Worm (Caenorhabditis elegans): ENCODE results near the gene xnd-1.

xnd-1 gene

ce11 chrIII:5568679-5569078 lies 35.6 kb upstream of the xnd-1 start, which contains the start of gene nspb-12:
Gene nspb-12 (minus strand): TSS chrIII:5568779.
- no peak for TF ChIP-seq efl-1 (GFP tag; optimal IDR thresholded peaks at IDR 0.05)
- TF ChIP-seq sea-2 (GFP tag; IDR thresholded peaks at IDR 0.05) = no peak
- no peak for TF ChIP-seq F39B2.1 (GFP tag; IDR thresholded peaks at IDR 0.05)
- no peak for TF ChIP-seq bed-2 (GFP tag; IDR thresholded peaks at IDR 0.05)
- TF ChIP-seq hmg-20 (GFP tag; IDR thresholded peaks at IDR 0.05) = no peak
- TF ChIP-seq sdz-38 (tag; optimal IDR thresholded peaks at IDR 0.05) = no peak
- no peak for TF ChIP-seq mcd-1 (GFP tag; IDR thresholded peaks at IDR 0.05)
- no peak for TF ChIP-seq ztf-26 (tag; optimal IDR thresholded peaks at IDR 0.05)
- no peak for TF ChIP-seq ceh-100 (GFP tag; IDR thresholded peaks at IDR 0.05)
- no peak for TF ChIP-seq attf-6 (GFP tag; IDR thresholded peaks at IDR 0.05)
- no peak for TF ChIP-seq ZK185.1 (tag; optimal IDR thresholded peaks at IDR 0.05; ENCODE audit: poor library complexity, severe bottlenecking)
- no peak for TF ChIP-seq B0019.2 (GFP tag; conservative IDR thresholded peaks at IDR 0.05)
- no peak for TF ChIP-seq mel-28 (tag; optimal IDR thresholded peaks at IDR 0.05; ENCODE audit: borderline replicate concordance)
- TF ChIP-seq Y79H2A.3 (GFP tag; conservative IDR thresholded peaks at IDR 0.05) = no peak
- no peak for TF ChIP-seq egrh-3 (GFP tag; IDR thresholded peaks at IDR 0.05)
- TF ChIP-seq aptf-2 (GFP tag; conservative IDR thresholded peaks at IDR 0.05) = no peak
- TF ChIP-seq sptf-2 (GFP tag; optimal IDR thresholded peaks at IDR 0.05) = no peak
- no peak for TF ChIP-seq ceh-79 (tag; optimal IDR thresholded peaks at IDR 0.05)
- no peak for TF ChIP-seq chd-7 (tag; optimal IDR thresholded peaks at IDR 0.05)
- no peak for TF ChIP-seq attf-3 (GFP tag; conservative IDR thresholded peaks at IDR 0.05)

- no peak for TF ChIP-seq K11D2.4 (GFP tag; IDR thresholded peaks at IDR 0.05)
- TF ChIP-seq ZK185.1 (tag; optimal IDR thresholded peaks at IDR 0.05; ENCODE audit: poor library complexity, severe bottlenecking) = no peak
- no peak for TF ChIP-seq C17E4.6 (GFP tag; IDR thresholded peaks at IDR 0.05)
- TF ChIP-seq atf-7 (tag; optimal IDR thresholded peaks at IDR 0.05) = no peak
- TF ChIP-seq sptf-2 (GFP tag; optimal IDR thresholded peaks at IDR 0.05) = no peak
- no peak for TF ChIP-seq ztf-28 (GFP tag; IDR thresholded peaks at IDR 0.05)
- TF ChIP-seq him-1 (tag; optimal IDR thresholded peaks at IDR 0.05) = no peak
- no peak for TF ChIP-seq lag-1 (GFP tag; IDR thresholded peaks at IDR 0.05)
- TF ChIP-seq hmg-20 (GFP tag; IDR thresholded peaks at IDR 0.05) = no peak
- TF ChIP-seq ceh-58 (GFP tag; IDR thresholded peaks at IDR 0.05) = no peak
- TF ChIP-seq madf-3 (GFP tag; IDR thresholded peaks at IDR 0.05) = no peak
- TF ChIP-seq tlf-1 (GFP tag; optimal IDR thresholded peaks at IDR 0.05) = no peak
- TF ChIP-seq let-607 (tag; optimal IDR thresholded peaks at IDR 0.05) = no peak
- TF ChIP-seq ceh-91 (GFP tag; IDR thresholded peaks at IDR 0.05) = no peak
- no peak for TF ChIP-seq fkh-3 (tag; optimal IDR thresholded peaks at IDR 0.05)
- TF ChIP-seq chd-7 (tag; optimal IDR thresholded peaks at IDR 0.05) = no peak
- no peak for TF ChIP-seq efl-1 (GFP tag; optimal IDR thresholded peaks at IDR 0.05)
- no peak for TF ChIP-seq repo-1 (tag; optimal IDR thresholded peaks at IDR 0.05)
- TF ChIP-seq nhr-90 (tag; optimal IDR thresholded peaks at IDR 0.05) = no peak
Measured at ce11 chrIII:5570814-5571443, 33.3 kb upstream of the xnd-1 start.

DNA sequence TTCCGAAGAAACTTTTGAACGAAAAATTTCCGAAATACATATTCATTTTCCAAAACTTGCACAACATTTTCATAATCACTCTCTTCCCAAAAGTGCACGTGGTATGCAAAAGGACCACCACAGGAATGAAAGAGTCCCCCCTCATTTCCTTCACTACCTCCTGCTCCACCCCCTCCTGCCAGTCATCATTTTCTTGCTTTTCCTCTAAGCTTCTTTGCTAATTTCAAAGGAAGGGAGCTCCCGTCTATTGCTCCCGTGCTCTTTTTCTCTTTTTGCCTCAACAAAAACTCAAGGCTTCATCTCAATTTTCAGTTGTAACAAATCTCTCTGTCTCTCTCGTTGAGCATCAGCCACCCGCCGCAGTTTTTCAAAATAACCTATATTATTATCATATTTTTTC lies 31.5 kb upstream of the xnd-1 start:
- no peak for TF ChIP-seq Y56A3A.18 (GFP tag; IDR thresholded peaks at IDR 0.05)
- TF ChIP-seq ztf-26 (tag; optimal IDR thresholded peaks at IDR 0.05) = no peak
- TF ChIP-seq F23B12.7 (tag; optimal IDR thresholded peaks at IDR 0.05; ENCODE audit: insufficient read depth) = no peak
- TF ChIP-seq ceh-40 (GFP tag; IDR thresholded peaks at IDR 0.05) = no peak
- TF ChIP-seq ceh-91 (GFP tag; IDR thresholded peaks at IDR 0.05) = no peak
- TF ChIP-seq B0336.3 (GFP tag; IDR thresholded peaks at IDR 0.05) = no peak
- no peak for TF ChIP-seq sdz-38 (tag; optimal IDR thresholded peaks at IDR 0.05)
- TF ChIP-seq ztf-3 (GFP tag; optimal IDR thresholded peaks at IDR 0.05) = no peak
- no peak for TF ChIP-seq hmg-1.2 (GFP tag; IDR thresholded peaks at IDR 0.05)
- TF ChIP-seq mel-28 (tag; optimal IDR thresholded peaks at IDR 0.05; ENCODE audit: borderline replicate concordance) = no peak
- no peak for TF ChIP-seq pbrm-1 (GFP tag; IDR thresholded peaks at IDR 0.05)
- TF ChIP-seq nhr-27 (tag; optimal IDR thresholded peaks at IDR 0.05) = no peak
- no peak for TF ChIP-seq Y53F4B.3 (GFP tag; IDR thresholded peaks at IDR 0.05)
- no peak for TF ChIP-seq lin-26 (GFP tag; IDR thresholded peaks at IDR 0.05)
- no peak for TF ChIP-seq egl-18 (GFP tag; IDR thresholded peaks at IDR 0.05)
- no peak for TF ChIP-seq nfya-2 (GFP tag; IDR thresholded peaks at IDR 0.05)
- no peak for TF ChIP-seq F33H1.4 (GFP tag; IDR thresholded peaks at IDR 0.05)
